Worm (Caenorhabditis elegans) whole organism, mixed stage, embryonic: Measurements from ENCODE around the gene arrd-17.

Experiments
- ces-1 ChIP-seq: fragments of 150-350 bp; optimal IDR thresholded peaks from 2 replicates; lab custom pipeline; 2014; ENCODE audit warnings: missing biosample characterization, missing genetic modification reagents, missing genetic modification characterization
- elt-1 ChIP-seq: sonication (generic microtip); optimal IDR thresholded peaks from 2 replicates; lab custom pipeline; 2017; ENCODE audit warnings: missing genetic modification characterization, mild to moderate bottlenecking, missing compliant biosample characterization, antibody characterized with exemption, moderate library complexity, borderline replicate concordance; ENCODE audit not compliant: insufficient read depth
- elt-3 ChIP-seq: fragments of 150-350 bp; optimal IDR thresholded peaks from 2 replicates; lab custom pipeline; 2014; ENCODE audit warnings: missing biosample characterization, missing genetic modification characterization
- lin-13 ChIP-seq: fragments of 150-350 bp; optimal IDR thresholded peaks from 2 replicates; lab custom pipeline; 2014; ENCODE audit warnings: missing biosample characterization, missing genetic modification characterization
- mls-2 ChIP-seq: sonication (generic microtip); optimal IDR thresholded peaks from 2 replicates; lab custom pipeline; 2016; ENCODE audit warnings: mild to moderate bottlenecking, missing genetic modification characterization, moderate library complexity, missing compliant biosample characterization
- nhr-237 ChIP-seq: fragments of 150-350 bp; optimal IDR thresholded peaks from 2 replicates; lab custom pipeline; 2014; ENCODE audit warnings: missing biosample characterization, missing genetic modification characterization
- nhr-76 ChIP-seq: sonication (generic microtip); optimal IDR thresholded peaks from 2 replicates; lab custom pipeline; 2017; ENCODE audit warnings: missing biosample characterization, missing genetic modification characterization
- pha-4 ChIP-seq: fragments of 150-350 bp; optimal IDR thresholded peaks from 2 replicates; lab custom pipeline; 2018; ENCODE audit warnings: missing biosample characterization, missing genetic modification reagents, missing genetic modification characterization
- snpc-4 ChIP-seq: fragments of 150-350 bp; optimal IDR thresholded peaks from 2 replicates; lab custom pipeline; 2014; ENCODE audit warnings: missing biosample characterization, missing genetic modification characterization
- tbx-8 ChIP-seq: fragments of 200-800 bp; sonication (Bioruptor generic); optimal IDR thresholded peaks from 2 replicates; lab custom pipeline; 2018; ENCODE audit warnings: mild to moderate bottlenecking, missing genetic modification characterization, moderate library complexity, missing compliant biosample characterization
- unc-39 ChIP-seq: fragments of 150-350 bp; optimal IDR thresholded peaks from 2 replicates; lab custom pipeline; 2014; ENCODE audit warnings: missing biosample characterization, missing genetic modification characterization
- ztf-11 ChIP-seq: fragments of 150-350 bp; optimal IDR thresholded peaks from 2 replicates; lab custom pipeline; 2014; ENCODE audit warnings: missing biosample characterization, missing genetic modification characterization

- TF ChIP-seq lin-13 (tag; lab: Kevin White, UChicago) (no peak), elt-3 (tag; lab: Kevin White, UChicago) (no peak), snpc-4 (tag; lab: Kevin White, UChicago) (no peak), ztf-11 (tag; lab: Kevin White, UChicago) (no peak), pha-4 (tag; lab: Kevin White, UChicago) (no peak), mls-2 (tag; lab: Kevin White, UChicago) (no peak), ces-1 (GFP tag; lab: Kevin White, UChicago) (no peak), nhr-76 (no peak), unc-39 (tag; lab: Kevin White, UChicago) (no peak), elt-1 (no peak), tbx-8 (no peak), nhr-237 (tag; lab: Kevin White, UChicago) (no peak)
Measured at ce11 chrIII:13600254-13600653, 30.4 kb downstream of the arrd-17 start.
